Fruit fly (Drosophila melanogaster): ENCODE results near the gene slow.

DNA sequence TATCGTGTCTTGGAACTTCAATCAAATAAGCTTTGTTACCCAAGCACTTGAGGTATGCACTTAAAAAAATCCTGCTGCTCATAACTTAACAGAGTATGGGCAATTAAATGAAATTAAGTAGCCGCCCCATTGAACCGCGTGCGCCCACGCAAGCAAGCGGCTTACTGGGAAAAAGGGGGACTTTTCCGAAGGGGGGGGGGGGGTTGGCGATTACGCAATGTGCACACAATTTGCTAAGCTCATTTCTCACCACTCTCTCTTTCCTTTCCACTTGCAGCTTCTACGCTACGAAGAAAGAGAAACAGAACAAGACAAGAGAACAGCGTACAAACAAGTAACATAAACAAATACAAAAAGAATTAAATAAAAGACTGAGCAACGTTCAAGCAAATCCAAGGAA is 33.3 kb downstream of the slow start:
- no peak for TF ChIP-seq CG8478 (optimal IDR thresholded peaks at IDR 0.05)
- TF ChIP-seq CTCF (optimal IDR thresholded peaks at IDR 0.05) = no peak
